Worm (Caenorhabditis elegans) whole organism, mixed stage, embryonic: ENCODE results near the gene clh-3.

Experiments
- ceh-83 ChIP-seq: fragments of 200-800 bp; sonication (Bioruptor generic); optimal IDR thresholded peaks from 2 replicates; lab custom pipeline; 2018; ENCODE audit warnings: mild to moderate bottlenecking, missing genetic modification characterization, missing compliant biosample characterization
- ces-1 ChIP-seq: fragments of 150-350 bp; optimal IDR thresholded peaks from 2 replicates; lab custom pipeline; 2014; ENCODE audit warnings: missing biosample characterization, missing genetic modification reagents, missing genetic modification characterization
- mep-1 ChIP-seq: fragments of 150-350 bp; optimal IDR thresholded peaks from 2 replicates; lab custom pipeline; 2017; ENCODE audit warnings: missing biosample characterization, missing genetic modification reagents, missing genetic modification characterization, inconsistent platforms
- nhr-12 ChIP-seq: fragments of 150-350 bp; optimal IDR thresholded peaks from 2 replicates; lab custom pipeline; 2014; ENCODE audit warnings: missing biosample characterization, missing genetic modification characterization
- snpc-4 ChIP-seq: fragments of 150-350 bp; optimal IDR thresholded peaks from 2 replicates; lab custom pipeline; 2014; ENCODE audit warnings: missing biosample characterization, missing genetic modification characterization
- unc-39 ChIP-seq: fragments of 150-350 bp; optimal IDR thresholded peaks from 2 replicates; lab custom pipeline; 2014; ENCODE audit warnings: missing biosample characterization, missing genetic modification characterization
- unc-62 ChIP-seq: fragments of 150-350 bp; optimal IDR thresholded peaks from 2 replicates; lab custom pipeline; 2014; ENCODE audit warnings: missing biosample characterization, missing genetic modification reagents, missing genetic modification characterization
- ztf-11 ChIP-seq: fragments of 150-350 bp; optimal IDR thresholded peaks from 2 replicates; lab custom pipeline; 2014; ENCODE audit warnings: missing biosample characterization, missing genetic modification characterization

DNA sequence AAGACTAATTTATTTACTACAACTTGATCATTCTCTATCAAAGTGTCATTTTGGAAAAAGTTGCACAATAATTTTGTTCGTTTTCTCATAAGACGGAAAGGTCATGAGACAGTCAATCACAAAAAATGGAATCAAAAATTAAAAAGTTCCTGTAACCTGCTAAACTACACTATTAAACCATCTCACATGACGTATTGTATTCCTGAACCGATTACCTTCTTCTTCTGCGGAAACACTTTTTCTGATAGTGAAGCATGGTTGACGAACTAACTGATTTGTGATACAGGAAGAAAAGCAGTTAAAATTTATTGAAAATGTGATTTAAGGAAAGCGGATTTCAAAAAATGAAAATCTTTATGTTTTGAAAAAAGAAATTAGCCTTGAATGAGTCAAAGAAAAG lies 44.1 kb upstream of the clh-3 start:
- TF ChIP-seq mep-1 (tag; lab: Kevin White, UChicago) (no peak), ztf-11 (no peak), snpc-4 (tag; lab: Kevin White, UChicago) (no peak), ces-1 (GFP tag; lab: Kevin White, UChicago) (no peak), unc-62 (GFP tag; lab: Kevin White, UChicago) (no peak), ceh-83 (GFP tag; lab: Kevin White, UChicago) (no peak), nhr-12 (no peak), unc-39 (tag; lab: Kevin White, UChicago) (no peak)
